Worm (Caenorhabditis elegans) whole organism, mixed stage, embryonic: ENCODE results near the gene gpx-3.
A peak's percentile ranks its signal among the peaks of the same experiment; 100 is the strongest.

ENCODE experiments used
- M03D4.4 ChIP-seq: sonication (generic microtip); optimal IDR thresholded peaks from 2 replicates; lab custom pipeline; 2017; ENCODE audit warnings: mild to moderate bottlenecking, missing genetic modification characterization, missing compliant biosample characterization
- bed-3 ChIP-seq: fragments of 200-800 bp; sonication (Bioruptor generic); optimal IDR thresholded peaks from 3 replicates; lab custom pipeline; 2018; ENCODE audit warnings: mild to moderate bottlenecking, missing genetic modification characterization, moderate library complexity, missing compliant biosample characterization
- blmp-1 ChIP-seq: fragments of 150-350 bp; optimal IDR thresholded peaks from 2 replicates; lab custom pipeline; 2014; ENCODE audit warnings: missing biosample characterization, missing genetic modification characterization
- ceh-39 ChIP-seq: fragments of 150-350 bp; optimal IDR thresholded peaks from 2 replicates; lab custom pipeline; 2014; ENCODE audit warnings: missing biosample characterization, missing genetic modification characterization
- ceh-43 ChIP-seq: fragments of 200-800 bp; sonication (Bioruptor generic); optimal IDR thresholded peaks from 2 replicates; lab custom pipeline; 2018; ENCODE audit warnings: mild to moderate bottlenecking, missing genetic modification characterization, moderate library complexity, missing compliant biosample characterization
- ceh-83 ChIP-seq: fragments of 200-800 bp; sonication (Bioruptor generic); optimal IDR thresholded peaks from 2 replicates; lab custom pipeline; 2018; ENCODE audit warnings: mild to moderate bottlenecking, missing genetic modification characterization, missing compliant biosample characterization
- ces-1 ChIP-seq: fragments of 150-350 bp; optimal IDR thresholded peaks from 2 replicates; lab custom pipeline; 2014; ENCODE audit warnings: missing biosample characterization, missing genetic modification reagents, missing genetic modification characterization
- cnd-1 ChIP-seq: fragments of 200-800 bp; sonication (Bioruptor generic); optimal IDR thresholded peaks from 2 replicates; lab custom pipeline; 2018; ENCODE audit warnings: mild to moderate bottlenecking, missing genetic modification characterization, missing compliant biosample characterization
- drap-1 ChIP-seq: fragments of 200-800 bp; sonication (Bioruptor generic); optimal IDR thresholded peaks from 3 replicates; lab custom pipeline; 2018; ENCODE audit warnings: mild to moderate bottlenecking, missing genetic modification characterization, missing compliant biosample characterization
- elt-1 ChIP-seq: sonication (generic microtip); optimal IDR thresholded peaks from 2 replicates; lab custom pipeline; 2017; ENCODE audit warnings: missing genetic modification characterization, mild to moderate bottlenecking, missing compliant biosample characterization, antibody characterized with exemption, moderate library complexity, borderline replicate concordance; ENCODE audit not compliant: insufficient read depth
- elt-3 ChIP-seq: fragments of 150-350 bp; optimal IDR thresholded peaks from 2 replicates; lab custom pipeline; 2014; ENCODE audit warnings: missing biosample characterization, missing genetic modification characterization
- flh-1 ChIP-seq: fragments of 200-800 bp; sonication (Bioruptor generic); optimal IDR thresholded peaks from 2 replicates; lab custom pipeline; 2018; ENCODE audit warnings: mild to moderate bottlenecking, missing genetic modification characterization, moderate library complexity, missing compliant biosample characterization
- ham-2 ChIP-seq: fragments of 200-800 bp; sonication (Bioruptor generic); optimal IDR thresholded peaks from 2 replicates; lab custom pipeline; 2018; ENCODE audit warnings: mild to moderate bottlenecking, missing genetic modification characterization, missing compliant biosample characterization
- hlh-1 ChIP-seq: fragments of 150-350 bp; optimal IDR thresholded peaks from 2 replicates; lab custom pipeline; 2014; ENCODE audit warnings: missing biosample characterization, missing genetic modification reagents, missing genetic modification characterization
- lin-13 ChIP-seq: fragments of 150-350 bp; optimal IDR thresholded peaks from 2 replicates; lab custom pipeline; 2014; ENCODE audit warnings: missing biosample characterization, missing genetic modification characterization
- lin-32 ChIP-seq: fragments of 200-800 bp; sonication (Bioruptor generic); optimal IDR thresholded peaks from 2 replicates; lab custom pipeline; 2018; ENCODE audit warnings: mild to moderate bottlenecking, missing genetic modification characterization, missing compliant biosample characterization
- lsy-2 ChIP-seq: fragments of 150-350 bp; optimal IDR thresholded peaks from 2 replicates; lab custom pipeline; 2014; ENCODE audit warnings: missing biosample characterization, missing genetic modification characterization
- mab-5 ChIP-seq: fragments of 150-350 bp; optimal IDR thresholded peaks from 2 replicates; lab custom pipeline; 2014; ENCODE audit warnings: missing biosample characterization, missing genetic modification characterization
- mep-1 ChIP-seq: fragments of 150-350 bp; optimal IDR thresholded peaks from 2 replicates; lab custom pipeline; 2017; ENCODE audit warnings: missing biosample characterization, missing genetic modification reagents, missing genetic modification characterization, inconsistent platforms
- mls-2 ChIP-seq: sonication (generic microtip); optimal IDR thresholded peaks from 2 replicates; lab custom pipeline; 2016; ENCODE audit warnings: mild to moderate bottlenecking, missing genetic modification characterization, moderate library complexity, missing compliant biosample characterization
- nhr-12 ChIP-seq: fragments of 150-350 bp; optimal IDR thresholded peaks from 2 replicates; lab custom pipeline; 2014; ENCODE audit warnings: missing biosample characterization, missing genetic modification characterization
- nhr-2 ChIP-seq: fragments of 150-350 bp; optimal IDR thresholded peaks from 2 replicates; lab custom pipeline; 2014; ENCODE audit warnings: missing biosample characterization, missing genetic modification characterization
- nhr-237 ChIP-seq: fragments of 150-350 bp; optimal IDR thresholded peaks from 2 replicates; lab custom pipeline; 2014; ENCODE audit warnings: missing biosample characterization, missing genetic modification characterization
- nhr-28 ChIP-seq: fragments of 150-350 bp; optimal IDR thresholded peaks from 2 replicates; lab custom pipeline; 2014; ENCODE audit warnings: missing biosample characterization, missing genetic modification characterization
- nhr-76 ChIP-seq: sonication (generic microtip); optimal IDR thresholded peaks from 2 replicates; lab custom pipeline; 2017; ENCODE audit warnings: missing biosample characterization, missing genetic modification characterization
- pha-4 ChIP-seq: fragments of 150-350 bp; optimal IDR thresholded peaks from 2 replicates; lab custom pipeline; 2018; ENCODE audit warnings: missing biosample characterization, missing genetic modification reagents, missing genetic modification characterization
- sem-2 ChIP-seq: fragments of 200-800 bp; sonication (Bioruptor generic); optimal IDR thresholded peaks from 2 replicates; lab custom pipeline; 2018; ENCODE audit warnings: mild to moderate bottlenecking, missing genetic modification characterization, missing compliant biosample characterization
- snpc-4 ChIP-seq: fragments of 150-350 bp; optimal IDR thresholded peaks from 2 replicates; lab custom pipeline; 2014; ENCODE audit warnings: missing biosample characterization, missing genetic modification characterization
- sptf-1 ChIP-seq: sonication (generic microtip); optimal IDR thresholded peaks from 2 replicates; lab custom pipeline; 2017; ENCODE audit warnings: mild to moderate bottlenecking, missing genetic modification characterization, moderate library complexity, missing compliant biosample characterization
- tbx-8 ChIP-seq: fragments of 200-800 bp; sonication (Bioruptor generic); optimal IDR thresholded peaks from 2 replicates; lab custom pipeline; 2018; ENCODE audit warnings: mild to moderate bottlenecking, missing genetic modification characterization, moderate library complexity, missing compliant biosample characterization
- unc-120 ChIP-seq: sonication (generic microtip); optimal IDR thresholded peaks from 2 replicates; lab custom pipeline; 2017; ENCODE audit warnings: missing genetic modification characterization, missing compliant biosample characterization; ENCODE audit not compliant: poor library complexity, severe bottlenecking
- unc-39 ChIP-seq: fragments of 150-350 bp; optimal IDR thresholded peaks from 2 replicates; lab custom pipeline; 2014; ENCODE audit warnings: missing biosample characterization, missing genetic modification characterization
- unc-62 ChIP-seq: fragments of 150-350 bp; optimal IDR thresholded peaks from 2 replicates; lab custom pipeline; 2014; ENCODE audit warnings: missing biosample characterization, missing genetic modification reagents, missing genetic modification characterization
- zip-8 ChIP-seq: fragments of 150-350 bp; optimal IDR thresholded peaks from 2 replicates; lab custom pipeline; 2014; ENCODE audit warnings: missing biosample characterization, missing genetic modification characterization
- ztf-11 ChIP-seq: fragments of 150-350 bp; optimal IDR thresholded peaks from 2 replicates; lab custom pipeline; 2014; ENCODE audit warnings: missing biosample characterization, missing genetic modification characterization

The gpx-3 gene

ce11 chrX:9629552-9629951, 41.8 kb downstream of the gpx-3 start:
- no peak for TF ChIP-seq tbx-8 (GFP tag; lab: Kevin White, UChicago)
- TF ChIP-seq elt-1 (tag; lab: Kevin White, UChicago): no peak
- TF ChIP-seq unc-120 (tag; lab: Kevin White, UChicago): no peak
- TF ChIP-seq sptf-1: no peak
- no peak for TF ChIP-seq cnd-1 (tag; lab: Kevin White, UChicago)
- TF ChIP-seq nhr-12 (tag; lab: Kevin White, UChicago): no peak
- no peak for TF ChIP-seq snpc-4 (tag; lab: Kevin White, UChicago)
- no peak for TF ChIP-seq zip-8 (tag; lab: Kevin White, UChicago)
- TF ChIP-seq mab-5 (tag; lab: Kevin White, UChicago): no peak
- no peak for TF ChIP-seq nhr-237 (tag; lab: Kevin White, UChicago)
- TF ChIP-seq ham-2 (GFP tag; lab: Kevin White, UChicago): no peak
- TF ChIP-seq mep-1: no peak
- TF ChIP-seq ceh-39 (tag; lab: Kevin White, UChicago): no peak
- no peak for TF ChIP-seq M03D4.4 (tag; lab: Kevin White, UChicago)

ce11 chrX:9634925-9635324, 47.2 kb downstream of the gpx-3 start, which contains the start of gene F34H10.3:
F34H10.3 (minus strand) TSS chrX:9635025.
- TF ChIP-seq flh-1 (GFP tag; lab: Kevin White, UChicago): no peak
- TF ChIP-seq unc-39 (tag; lab: Kevin White, UChicago): no peak
- TF ChIP-seq ceh-83 (GFP tag; lab: Kevin White, UChicago): no peak
- no peak for TF ChIP-seq ztf-11 (tag; lab: Kevin White, UChicago)
- TF ChIP-seq sem-2: no peak
- no peak for TF ChIP-seq lsy-2 (tag; lab: Kevin White, UChicago)
- TF ChIP-seq ces-1: no peak
- no peak for TF ChIP-seq nhr-2
- no peak for TF ChIP-seq blmp-1 (tag; lab: Kevin White, UChicago)
- TF ChIP-seq hlh-1: no peak
- no peak for TF ChIP-seq lin-13 (tag; lab: Kevin White, UChicago)
- TF ChIP-seq nhr-12 (tag; lab: Kevin White, UChicago): no peak
- TF ChIP-seq nhr-237 (tag; lab: Kevin White, UChicago): no peak
- TF ChIP-seq unc-62 (GFP tag; lab: Kevin White, UChicago): no peak
- no peak for TF ChIP-seq ham-2 (GFP tag; lab: Kevin White, UChicago)
- TF ChIP-seq cnd-1 (tag; lab: Kevin White, UChicago): no peak
- TF ChIP-seq ceh-39 (tag; lab: Kevin White, UChicago): no peak
- no peak for TF ChIP-seq drap-1 (GFP tag; lab: Kevin White, UChicago)

ce11 chrX:9635376-9635775, 47.6 kb downstream of the gpx-3 start, which contains the start of gene F34H10.5:
F34H10.5 (plus strand) TSS chrX:9635676.
- TF ChIP-seq ztf-11 (tag; lab: Kevin White, UChicago) (no peak), tbx-8 (GFP tag; lab: Kevin White, UChicago) (no peak), cnd-1 (tag; lab: Kevin White, UChicago) (no peak)

- no peak for TF ChIP-seq ceh-43
- TF ChIP-seq nhr-12 (tag; lab: Kevin White, UChicago): no peak
- TF ChIP-seq elt-3 (tag; lab: Kevin White, UChicago): no peak
- TF ChIP-seq ceh-39 (tag; lab: Kevin White, UChicago): no peak
- no peak for TF ChIP-seq lsy-2 (tag; lab: Kevin White, UChicago)
- no peak for TF ChIP-seq lin-32 (GFP tag; lab: Kevin White, UChicago)
- TF ChIP-seq unc-39 (tag; lab: Kevin White, UChicago): no peak
- no peak for TF ChIP-seq ces-1
- peak; percentile 48 for TF ChIP-seq cnd-1 (tag; lab: Kevin White, UChicago)
- no peak for TF ChIP-seq bed-3 (GFP tag; lab: Kevin White, UChicago)
- TF ChIP-seq mep-1: no peak
- peak; percentile 61 for TF ChIP-seq ham-2 (GFP tag; lab: Kevin White, UChicago)
- no peak for TF ChIP-seq pha-4 (tag; lab: Kevin White, UChicago)
These were observed 49.4 kb downstream of the gpx-3 start for ce11 chrX:9637137-9637536.

- TF ChIP-seq ham-2 (GFP tag; lab: Kevin White, UChicago) (peak; percentile 64), nhr-28 (tag; lab: Kevin White, UChicago) (peak; percentile 16), drap-1 (GFP tag; lab: Kevin White, UChicago) (peak; percentile 90), snpc-4 (tag; lab: Kevin White, UChicago) (no peak), mls-2 (tag; lab: Kevin White, UChicago) (peak; percentile 92), unc-39 (tag; lab: Kevin White, UChicago) (no peak), sptf-1 (peak; percentile 94), nhr-2 (no peak), bed-3 (GFP tag; lab: Kevin White, UChicago) (peak; percentile 79), blmp-1 (tag; lab: Kevin White, UChicago) (peak; percentile 11), elt-1 (tag; lab: Kevin White, UChicago) (no peak), ces-1 (no peak), ceh-83 (GFP tag; lab: Kevin White, UChicago) (peak; percentile 89), lin-13 (tag; lab: Kevin White, UChicago) (peak; percentile 35), ceh-39 (tag; lab: Kevin White, UChicago) (no peak), zip-8 (tag; lab: Kevin White, UChicago) (no peak), tbx-8 (GFP tag; lab: Kevin White, UChicago) (peak; percentile 61), nhr-237 (tag; lab: Kevin White, UChicago) (peak; percentile 73), lsy-2 (tag; lab: Kevin White, UChicago) (no peak), flh-1 (GFP tag; lab: Kevin White, UChicago) (peak; percentile 78), M03D4.4 (tag; lab: Kevin White, UChicago) (peak; percentile 93), lin-32 (GFP tag; lab: Kevin White, UChicago) (peak; percentile 74), nhr-12 (tag; lab: Kevin White, UChicago) (no peak), cnd-1 (tag; lab: Kevin White, UChicago) (peak; percentile 87), sem-2 (peak; percentile 83), pha-4 (tag; lab: Kevin White, UChicago) (peak; percentile 68), hlh-1 (peak; percentile 50), nhr-76 (tag; lab: Kevin White, UChicago) (no peak), unc-120 (tag; lab: Kevin White, UChicago) (peak; percentile 84), mep-1 (peak; percentile 60), mab-5 (tag; lab: Kevin White, UChicago) (no peak)
These were observed 50.0 kb downstream of the gpx-3 start for ce11 chrX:9637700-9638099.
